Fruit fly (Drosophila melanogaster): ENCODE results near the gene Or24a.

The Or24a gene

dm6 chr2L:4128859-4129258 is 37.1 kb downstream of the Or24a start (continued):
- TF ChIP-seq HLH3B (GFP tag; IDR thresholded peaks at IDR 0.05) (0 out of 2 replicates have a peak, but pooled peaks have one; percentile 13), tin (GFP tag; optimal IDR thresholded peaks at IDR 0.05) (no peak), jumu (GFP tag; optimal IDR thresholded peaks at IDR 0.05) (no peak), wek (GFP tag; optimal IDR thresholded peaks at IDR 0.05) (no peak), zfh1 (GFP tag; IDR thresholded peaks at IDR 0.05) (0 out of 3 replicates have a peak, but pooled peaks have one; percentile 21), row (GFP tag; IDR thresholded peaks at IDR 0.05) (peak; percentile 37; the same call in 2 of the 3 replicates), Chrac-16 (GFP tag; optimal IDR thresholded peaks at IDR 0.05) (no peak), sens-2 (GFP tag; IDR thresholded peaks at IDR 0.05) (no peak), Vsx1 (GFP tag; optimal IDR thresholded peaks at IDR 0.05) (no peak), CG18262 (tag; optimal IDR thresholded peaks at IDR 0.05) (peak; percentile 17), otp (GFP tag; IDR thresholded peaks at IDR 0.05) (no peak), CG32772 (GFP tag; IDR thresholded peaks at IDR 0.05) (0 out of 2 replicates have a peak, but pooled peaks have one; percentile 11), chinmo (GFP tag; IDR thresholded peaks at IDR 0.05; ENCODE audit: partially characterized antibody) (no peak)

- TF ChIP-seq Blimp-1 (GFP tag; optimal IDR thresholded peaks at IDR 0.05) (peak; percentile 82), CG5180 (GFP tag; optimal IDR thresholded peaks at IDR 0.05) (peak; percentile 17), sug (tag; optimal IDR thresholded peaks at IDR 0.05) (peak; percentile 5), fd3F (GFP tag; optimal IDR thresholded peaks at IDR 0.05) (no peak), dmrt99B (tag; optimal IDR thresholded peaks at IDR 0.05) (peak; percentile 81), gcm (GFP tag; optimal IDR thresholded peaks at IDR 0.05) (peak; percentile 61), usp (GFP tag; optimal IDR thresholded peaks at IDR 0.05) (no peak), CG7839 (tag; optimal IDR thresholded peaks at IDR 0.05) (peak; percentile 74), CG12071 (GFP tag; optimal IDR thresholded peaks at IDR 0.05) (no peak), ato (GFP tag; IDR thresholded peaks at IDR 0.05; ENCODE audit: partially characterized antibody) (no peak), disco-r (GFP tag; optimal IDR thresholded peaks at IDR 0.05) (no peak), jigr1 (GFP tag; IDR thresholded peaks at IDR 0.05) (no peak), CG10366 (GFP tag; IDR thresholded peaks at IDR 0.05) (peak; percentile 40; the same call in 1 of the 2 replicates), CG18262 (tag; optimal IDR thresholded peaks at IDR 0.05) (peak; percentile 85), CG4424 (GFP tag; optimal IDR thresholded peaks at IDR 0.05) (peak; percentile 68), chm (GFP tag; IDR thresholded peaks at IDR 0.05) (peak; percentile 62; the same call in 1 of the 2 replicates), CG6813 (GFP tag; optimal IDR thresholded peaks at IDR 0.05) (peak; percentile 60), CG4328 (GFP tag; optimal IDR thresholded peaks at IDR 0.05) (peak; percentile 30), gsb (GFP tag; IDR thresholded peaks at IDR 0.05) (no peak), CG4854 (GFP tag; optimal IDR thresholded peaks at IDR 0.05) (peak; percentile 1), scrt (GFP tag; optimal IDR thresholded peaks at IDR 0.05) (peak; percentile 42), tin (GFP tag; optimal IDR thresholded peaks at IDR 0.05) (peak; percentile 50), insv (GFP tag; optimal IDR thresholded peaks at IDR 0.05) (no peak), sim (GFP tag; IDR thresholded peaks at IDR 0.05) (no peak), ara (GFP tag; IDR thresholded peaks at IDR 0.05) (peak; percentile 80), Myb (GFP tag; optimal IDR thresholded peaks at IDR 0.05) (no peak), nerfin-1 (tag; optimal IDR thresholded peaks at IDR 0.05) (peak; percentile 64), corto (GFP tag; optimal IDR thresholded peaks at IDR 0.05) (no peak), CG4404 (GFP tag; IDR thresholded peaks at IDR 0.05) (peak; percentile 35; the same call in 1 of the 2 replicates), Trl (optimal IDR thresholded peaks at IDR 0.05) (no peak), Trl (GFP tag; optimal IDR thresholded peaks at IDR 0.05) (peak; percentile 29), CG4730 (GFP tag; IDR thresholded peaks at IDR 0.05) (no peak), Deaf1 (tag; optimal IDR thresholded peaks at IDR 0.05) (peak; percentile 11), CG15479 (GFP tag; optimal IDR thresholded peaks at IDR 0.05) (no peak), tap (tag; optimal IDR thresholded peaks at IDR 0.05) (peak; percentile 39), C15 (GFP tag; IDR thresholded peaks at IDR 0.05) (no peak), Dip3 (GFP tag; optimal IDR thresholded peaks at IDR 0.05) (no peak)
These were observed 41.1 kb downstream of the Or24a start for dm6 chr2L:4124629-4125350.
